Fruit fly (Drosophila melanogaster) whole organism, embryonic: ENCODE data around the gene Vav.

Experiments used
- CG11696 ChIP-seq: fragments of 200-800 bp; sonication (Bioruptor generic); IDR thresholded peaks from 2 replicates; pipeline ENCODE4 v1.3.6; 2022; ENCODE audit warnings: missing biosample characterization, missing genetic modification characterization
- CG17385 ChIP-seq: fragments of 200-800 bp; sonication (Bioruptor generic); optimal IDR thresholded peaks from 3 replicates; lab custom pipeline; 2018; ENCODE audit warnings: missing biosample characterization, mild to moderate bottlenecking, missing genetic modification characterization
- CG4424 ChIP-seq: fragments of 200-800 bp; sonication (Bioruptor generic); optimal IDR thresholded peaks from 3 replicates; lab custom pipeline; 2016; ENCODE audit warnings: missing biosample characterization, missing genetic modification characterization
- CTCF ChIP-seq: fragments of 200-800 bp; sonication (Bioruptor generic); optimal IDR thresholded peaks from 2 replicates; lab custom pipeline; 2017; ENCODE audit warnings: missing biosample characterization, mild to moderate bottlenecking, missing genetic modification characterization, moderate library complexity
- Med ChIP-seq: fragments of 200-800 bp; sonication (Bioruptor generic); peaks from one replicate; lab custom pipeline; 2016; ENCODE audit warnings: missing biosample characterization, missing genetic modification characterization, mild to moderate bottlenecking, inconsistent platforms, moderate library complexity
- esg ChIP-seq: fragments of 200-800 bp; sonication (Bioruptor generic); conservative IDR thresholded peaks from 2 replicates; pipeline ENCODE4 v1.3.6; 2022; ENCODE audit warnings: missing biosample characterization, missing genetic modification characterization

DNA sequence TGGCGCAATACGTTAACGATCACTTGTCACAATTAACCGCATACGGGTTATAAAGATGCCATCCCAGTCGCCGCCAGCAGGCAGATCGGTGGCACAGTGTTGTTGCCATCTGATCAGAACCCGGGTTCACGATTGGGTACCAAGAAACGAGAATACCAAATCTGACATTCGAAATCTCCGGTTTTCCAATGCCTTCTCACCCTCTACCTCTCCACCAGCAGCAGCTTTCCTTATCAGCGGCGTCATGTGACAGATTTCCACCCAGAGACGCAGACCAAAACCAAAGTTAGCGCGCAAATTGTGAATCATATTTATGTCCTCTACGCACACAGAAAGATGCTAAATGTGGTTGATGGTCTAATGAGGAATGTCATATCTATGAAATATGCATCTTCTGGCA lies 23.0 kb upstream of the Vav start:
- TF ChIP-seq CG11696 (GFP tag; lab: Robert Waterston, UW) = no peak
- TF ChIP-seq esg (GFP tag; lab: Robert Waterston, UW) = no peak
- no peak for TF ChIP-seq Med (GFP tag; lab: Kevin White, UChicago)
- no peak for TF ChIP-seq CTCF (GFP tag; lab: Kevin White, UChicago)
- no peak for TF ChIP-seq CG4424 (GFP tag; lab: Kevin White, UChicago)
- no peak for TF ChIP-seq CG17385 (GFP tag; lab: Kevin White, UChicago)
